ENCODE assay signal across 5 fruit fly cellular contexts in genomic region chrX:2071878-2072817, dm6.
TF ChIP-seq lines count a peak whose summit lies in the region.

Rtca (plus strand) TSS chrX:2072413.

TF ChIP-seq in whole organism, adult, 20 proteins besides CTCF, POLR2A, EP300 and RAD21 (continued from another document):
- TF ChIP-seq Mnt (GFP tag; optimal IDR thresholded peaks at IDR 0.05; lab: Kevin White, UChicago) (peak; percentile 7), Crg-1 (GFP tag; optimal IDR thresholded peaks at IDR 0.05; lab: Kevin White, UChicago) (peak; percentile 12)

TF ChIP-seq in whole organism, embryonic, 481 proteins besides CTCF, POLR2A, EP300 and RAD21 (continued from another document and continues in another):
- TF ChIP-seq Eip74EF (GFP tag; optimal IDR thresholded peaks at IDR 0.05; lab: Kevin White, UChicago) (peak in 1 of 2 experiments; percentile 38), Rfx (GFP tag; IDR thresholded peaks at IDR 0.05; lab: Robert Waterston, UW) (peak; percentile 73), Atf-2 (GFP tag; optimal IDR thresholded peaks at IDR 0.05; lab: Kevin White, UChicago) (peak; percentile 48), usp (GFP tag; optimal IDR thresholded peaks at IDR 0.05; lab: Kevin White, UChicago) (no peak), p53 (GFP tag; optimal IDR thresholded peaks at IDR 0.05; lab: Kevin White, UChicago) (peak; percentile 7), CG15601 (tag; optimal IDR thresholded peaks at IDR 0.05; lab: Kevin White, UChicago) (peak; percentile 4), Oaz (GFP tag; IDR thresholded peaks at IDR 0.05; lab: Robert Waterston, UW) (no peak), mld (GFP tag; IDR thresholded peaks at IDR 0.05; lab: Robert Waterston, UW; ENCODE audit: partially characterized antibody) (no peak), Poxn (GFP tag; IDR thresholded peaks at IDR 0.05; lab: Robert Waterston, UW) (0 out of 2 replicates have a peak, but pooled peaks have one; percentile 15), sqz (GFP tag; optimal IDR thresholded peaks at IDR 0.05; lab: Kevin White, UChicago) (no peak), CG3847 (GFP tag; IDR thresholded peaks at IDR 0.05; lab: Robert Waterston, UW) (peak; percentile 70), Ptx1 (GFP tag; IDR thresholded peaks at IDR 0.05; lab: Robert Waterston, UW) (peak; percentile 81), dysf (GFP tag; IDR thresholded peaks at IDR 0.05; lab: Robert Waterston, UW) (peak; percentile 82), danr (GFP tag; IDR thresholded peaks at IDR 0.05; lab: Robert Waterston, UW) (peak; percentile 48; the same call in 1 of the 2 replicates), trem (tag; optimal IDR thresholded peaks at IDR 0.05; lab: Kevin White, UChicago) (peak; percentile 30), wor (GFP tag; IDR thresholded peaks at IDR 0.05; lab: Robert Waterston, UW) (peak; percentile 37; the same call in 1 of the 2 replicates), CG8388 (GFP tag; optimal IDR thresholded peaks at IDR 0.05; lab: Kevin White, UChicago) (peak; percentile 40), CG1602 (GFP tag; optimal IDR thresholded peaks at IDR 0.05; lab: Kevin White, UChicago) (peak; percentile 42), CG8359 (GFP tag; optimal IDR thresholded peaks at IDR 0.05; lab: Kevin White, UChicago; ENCODE audit: borderline replicate concordance) (no peak), CG10543 (GFP tag; optimal IDR thresholded peaks at IDR 0.05; lab: Kevin White, UChicago) (peak; percentile 58), bcd (GFP tag; optimal IDR thresholded peaks at IDR 0.05; lab: Kevin White, UChicago) (peak; percentile 72), Ets65A (GFP tag; lab: Kevin White, UChicago) (peak; percentile 82), tgo (GFP tag; IDR thresholded peaks at IDR 0.05; lab: Robert Waterston, UW) (peak; percentile 72), sisA (GFP tag; IDR thresholded peaks at IDR 0.05; lab: Robert Waterston, UW) (peak; percentile 65), tin (GFP tag; optimal IDR thresholded peaks at IDR 0.05; lab: Kevin White, UChicago) (peak; percentile 52), grau (tag; optimal IDR thresholded peaks at IDR 0.05; lab: Kevin White, UChicago) (peak; percentile 79), dpn (GFP tag; optimal IDR thresholded peaks at IDR 0.05; lab: Kevin White, UChicago) (peak; percentile 66 to 74), CG30431 (GFP tag; optimal IDR thresholded peaks at IDR 0.05; lab: Kevin White, UChicago) (peak; percentile 6), CG43689 (GFP tag; IDR thresholded peaks at IDR 0.05; lab: Robert Waterston, UW) (peak; percentile 51; the same call in 1 of the 2 replicates), Ets97D (GFP tag; optimal IDR thresholded peaks at IDR 0.05; lab: Kevin White, UChicago) (no peak), CG12391 (tag; optimal IDR thresholded peaks at IDR 0.05; lab: Kevin White, UChicago) (peak; percentile 68)

TF ChIP-seq in whole organism, prepupa, 60 proteins besides CTCF, POLR2A, EP300 and RAD21 (continued from another document and continues in another):
- TF ChIP-seq Lpt (GFP tag; optimal IDR thresholded peaks at IDR 0.05; lab: Kevin White, UChicago) (peak; percentile 84), Eip75B (GFP tag; optimal IDR thresholded peaks at IDR 0.05; lab: Kevin White, UChicago) (peak; percentile 93), CG32006 (GFP tag; optimal IDR thresholded peaks at IDR 0.05; lab: Kevin White, UChicago) (peak; percentile 93), CG9139 (GFP tag; optimal IDR thresholded peaks at IDR 0.05; lab: Kevin White, UChicago) (peak; percentile 82), CG3032 (tag; optimal IDR thresholded peaks at IDR 0.05; lab: Kevin White, UChicago) (peak; percentile 86), CG15336 (GFP tag; IDR thresholded peaks at IDR 0.05; lab: Robert Waterston, UW) (peak; percentile 86), Ets96B (tag; optimal IDR thresholded peaks at IDR 0.05; lab: Kevin White, UChicago) (peak; percentile 87), Blimp-1 (GFP tag; optimal IDR thresholded peaks at IDR 0.05; lab: Kevin White, UChicago) (peak; percentile 65), Eip78C (GFP tag; lab: Kevin White, UChicago) (peak; percentile 97), CG8119 (GFP tag; IDR thresholded peaks at IDR 0.05; lab: Robert Waterston, UW) (peak; percentile 86), CG10631 (GFP tag; optimal IDR thresholded peaks at IDR 0.05; lab: Kevin White, UChicago) (peak; percentile 87), Hr39 (GFP tag; optimal IDR thresholded peaks at IDR 0.05; lab: Kevin White, UChicago) (peak; percentile 88), CG8319 (GFP tag; optimal IDR thresholded peaks at IDR 0.05; lab: Kevin White, UChicago) (peak; percentile 83), CG31627 (GFP tag; optimal IDR thresholded peaks at IDR 0.05; lab: Kevin White, UChicago) (peak; percentile 90), CG16779 (tag; optimal IDR thresholded peaks at IDR 0.05; lab: Kevin White, UChicago) (peak; percentile 75), CG34406 (GFP tag; optimal IDR thresholded peaks at IDR 0.05; lab: Kevin White, UChicago) (peak; percentile 80), topi (GFP tag; optimal IDR thresholded peaks at IDR 0.05; lab: Kevin White, UChicago) (peak; percentile 91), CG3919 (GFP tag; optimal IDR thresholded peaks at IDR 0.05; lab: Kevin White, UChicago) (peak; percentile 88), fd59A (GFP tag; optimal IDR thresholded peaks at IDR 0.05; lab: Kevin White, UChicago) (peak; percentile 87), lz (GFP tag; optimal IDR thresholded peaks at IDR 0.05; lab: Kevin White, UChicago) (peak; percentile 89), Ets21C (GFP tag; optimal IDR thresholded peaks at IDR 0.05; lab: Kevin White, UChicago) (peak; percentile 80), acj6 (GFP tag; optimal IDR thresholded peaks at IDR 0.05; lab: Kevin White, UChicago) (peak; percentile 87), CG7368 (GFP tag; optimal IDR thresholded peaks at IDR 0.05; lab: Kevin White, UChicago) (peak; percentile 90), CG8632 (GFP tag; optimal IDR thresholded peaks at IDR 0.05; lab: Kevin White, UChicago) (peak; percentile 86), fkh (GFP tag; optimal IDR thresholded peaks at IDR 0.05; lab: Kevin White, UChicago) (peak; percentile 15), cyc (GFP tag; optimal IDR thresholded peaks at IDR 0.05; lab: Kevin White, UChicago) (peak; percentile 89), salr (GFP tag; optimal IDR thresholded peaks at IDR 0.05; lab: Kevin White, UChicago) (peak; percentile 76 to 81), Sox102F (GFP tag; optimal IDR thresholded peaks at IDR 0.05; lab: Kevin White, UChicago) (peak; percentile 91), Hr4 (GFP tag; optimal IDR thresholded peaks at IDR 0.05; lab: Kevin White, UChicago) (peak; percentile 89), CG11762 (GFP tag; optimal IDR thresholded peaks at IDR 0.05; lab: Kevin White, UChicago; ENCODE audit: insufficient read depth) (peak; percentile 86), OdsH (GFP tag; optimal IDR thresholded peaks at IDR 0.05; lab: Kevin White, UChicago) (peak; percentile 88), spab (GFP tag; optimal IDR thresholded peaks at IDR 0.05; lab: Kevin White, UChicago) (peak; percentile 84), CG6163 (GFP tag; IDR thresholded peaks at IDR 0.05; lab: Robert Waterston, UW) (peak; percentile 85)

TF ChIP-seq in whole organism, pupa, 21 proteins besides CTCF, POLR2A, EP300 and RAD21 (continued from another document):
- peak; percentile 57; the same call in 1 of the 2 replicates for TF ChIP-seq CG10348 (GFP tag; IDR thresholded peaks at IDR 0.05; lab: Robert Waterston, UW)

TF ChIP-seq in whole organism, wandering third instar larva, 38 proteins besides CTCF, POLR2A, EP300 and RAD21 (continued from another document):
- TF ChIP-seq Vsx2 (GFP tag; optimal IDR thresholded peaks at IDR 0.05; lab: Kevin White, UChicago; ENCODE audit: partially characterized antibody) (no peak), Sp1 (GFP tag; optimal IDR thresholded peaks at IDR 0.05; lab: Kevin White, UChicago) (peak; percentile 84), sage (GFP tag; optimal IDR thresholded peaks at IDR 0.05; lab: Kevin White, UChicago) (no peak), CG9705 (GFP tag; optimal IDR thresholded peaks at IDR 0.05; lab: Kevin White, UChicago) (peak; percentile 70), CG32264 (GFP tag; optimal IDR thresholded peaks at IDR 0.05; lab: Kevin White, UChicago) (peak; percentile 58), HLH106 (tag; optimal IDR thresholded peaks at IDR 0.05; lab: Kevin White, UChicago) (peak; percentile 83), Hr83 (GFP tag; optimal IDR thresholded peaks at IDR 0.05; lab: Kevin White, UChicago; ENCODE audit: poor library complexity, severe bottlenecking) (no peak), sv (GFP tag; optimal IDR thresholded peaks at IDR 0.05; lab: Kevin White, UChicago) (peak; percentile 8), N (GFP tag; optimal IDR thresholded peaks at IDR 0.05; lab: Kevin White, UChicago) (no peak), psq (GFP tag; optimal IDR thresholded peaks at IDR 0.05; lab: Kevin White, UChicago) (peak; percentile 81), woc (GFP tag; optimal IDR thresholded peaks at IDR 0.05; lab: Kevin White, UChicago) (peak; percentile 96), fru (GFP tag; optimal IDR thresholded peaks at IDR 0.05; lab: Kevin White, UChicago) (peak; percentile 94), GATAd (GFP tag; optimal IDR thresholded peaks at IDR 0.05; lab: Kevin White, UChicago) (no peak), Rel (GFP tag; optimal IDR thresholded peaks at IDR 0.05; lab: Kevin White, UChicago) (peak; percentile 38), Rel (tag; optimal IDR thresholded peaks at IDR 0.05; lab: Kevin White, UChicago) (peak; percentile 54), Hr78 (GFP tag; optimal IDR thresholded peaks at IDR 0.05; lab: Kevin White, UChicago) (no peak)
